Worm (Caenorhabditis elegans) whole organism, L3 larva: ENCODE measurements around the gene C07G3.8.
A peak's percentile ranks its signal among the peaks of the same experiment; 100 is the strongest.

Source experiments
- R02D3.7 ChIP-seq: fragments of 150-350 bp; optimal IDR thresholded peaks from 2 replicates; lab custom pipeline; 2014; ENCODE audit warnings: missing biosample characterization, missing genetic modification characterization
- ZK546.5 ChIP-seq: sonication (generic microtip); optimal IDR thresholded peaks from 2 replicates; lab custom pipeline; 2017; ENCODE audit warnings: missing biosample characterization, missing genetic modification characterization
- aly-2 ChIP-seq: fragments of 150-350 bp; optimal IDR thresholded peaks from 2 replicates; lab custom pipeline; 2014; ENCODE audit warnings: missing biosample characterization, missing genetic modification characterization
- ama-1 ChIP-seq: fragments of 150-350 bp; optimal IDR thresholded peaks from 2 replicates; lab custom pipeline; 2018
- ceh-16 ChIP-seq: sonication (generic microtip); optimal IDR thresholded peaks from 2 replicates; lab custom pipeline; 2017; ENCODE audit warnings: missing biosample characterization, missing genetic modification characterization
- ceh-82 ChIP-seq: fragments of 150-350 bp; optimal IDR thresholded peaks from 2 replicates; lab custom pipeline; 2014; ENCODE audit warnings: missing biosample characterization, missing genetic modification characterization
- ceh-9 ChIP-seq: sonication (generic microtip); optimal IDR thresholded peaks from 2 replicates; lab custom pipeline; 2018; ENCODE audit warnings: missing biosample characterization, missing genetic modification characterization
- daf-12 ChIP-seq: fragments of 150-350 bp; optimal IDR thresholded peaks from 2 replicates; lab custom pipeline; 2014; ENCODE audit warnings: missing biosample characterization, missing genetic modification reagents, missing genetic modification characterization
- elt-1 ChIP-seq: fragments of 150-350 bp; optimal IDR thresholded peaks from 2 replicates; lab custom pipeline; 2014; ENCODE audit warnings: missing biosample characterization, missing genetic modification characterization
- elt-2 ChIP-seq: sonication (generic microtip); optimal IDR thresholded peaks from 2 replicates; lab custom pipeline; 2016; ENCODE audit warnings: missing genetic modification reagents, mild to moderate bottlenecking, missing genetic modification characterization, missing compliant biosample characterization
- elt-3 ChIP-seq, 3 experiments: fragments of 150-350 bp in 1 of 3; sonication (generic microtip) in 2 of 3; optimal IDR thresholded peaks; 2 replicates in 2 of 3; 4 replicates in 1 of 3; lab custom pipeline; 2014 to 2017; ENCODE audit warnings: missing biosample characterization in 3 of 3, missing genetic modification characterization in 3 of 3
- eor-1 ChIP-seq, 2 experiments: fragments of 150-350 bp; optimal IDR thresholded peaks; 2 replicates each; lab custom pipeline; 2014 to 2018; ENCODE audit warnings: missing biosample characterization in 2 of 2, missing genetic modification characterization in 2 of 2
- fkh-10 ChIP-seq: sonication (generic microtip); optimal IDR thresholded peaks from 2 replicates; lab custom pipeline; 2017; ENCODE audit warnings: missing biosample characterization, missing genetic modification reagents, missing genetic modification characterization
- fkh-2 ChIP-seq: fragments of 150-350 bp; optimal IDR thresholded peaks from 2 replicates; lab custom pipeline; 2014; ENCODE audit warnings: missing biosample characterization, missing genetic modification reagents, missing genetic modification characterization
- fos-1 ChIP-seq: fragments of 150-350 bp; optimal IDR thresholded peaks from 2 replicates; lab custom pipeline; 2014; ENCODE audit warnings: missing biosample characterization, missing genetic modification characterization
- hmg-11 ChIP-seq: sonication (generic microtip); optimal IDR thresholded peaks from 2 replicates; lab custom pipeline; 2016; ENCODE audit warnings: missing genetic modification characterization, missing compliant biosample characterization
- lin-15B ChIP-seq: fragments of 150-350 bp; optimal IDR thresholded peaks from 2 replicates; lab custom pipeline; 2014; ENCODE audit warnings: missing biosample characterization, missing genetic modification characterization
- lin-39 ChIP-seq: fragments of 150-350 bp; optimal IDR thresholded peaks from 2 replicates; lab custom pipeline; 2018; ENCODE audit warnings: missing biosample characterization, missing genetic modification reagents, missing genetic modification characterization
- mml-1 ChIP-seq: fragments of 150-350 bp; sonication (generic microtip); optimal IDR thresholded peaks from 3 replicates; lab custom pipeline; 2014; ENCODE audit warnings: missing biosample characterization, missing genetic modification characterization
- nfya-1 ChIP-seq: sonication (generic microtip); optimal IDR thresholded peaks from 2 replicates; lab custom pipeline; 2017; ENCODE audit warnings: missing genetic modification characterization, mild to moderate bottlenecking, missing compliant biosample characterization, antibody characterized with exemption, moderate library complexity; ENCODE audit not compliant: insufficient read depth
- nhr-11 ChIP-seq: fragments of 150-350 bp; optimal IDR thresholded peaks from 2 replicates; lab custom pipeline; 2014; ENCODE audit warnings: missing biosample characterization, missing genetic modification characterization
- nhr-12 ChIP-seq: fragments of 150-350 bp; optimal IDR thresholded peaks from 2 replicates; lab custom pipeline; 2014; ENCODE audit warnings: missing biosample characterization, missing genetic modification characterization
- nhr-23 ChIP-seq: fragments of 150-350 bp; optimal IDR thresholded peaks from 2 replicates; lab custom pipeline; 2014; ENCODE audit warnings: missing biosample characterization, missing genetic modification reagents, missing genetic modification characterization
- nhr-237 ChIP-seq: fragments of 150-350 bp; optimal IDR thresholded peaks from 2 replicates; lab custom pipeline; 2014; ENCODE audit warnings: missing biosample characterization, missing genetic modification characterization
- nhr-25 ChIP-seq: sonication (generic microtip); optimal IDR thresholded peaks from 2 replicates; lab custom pipeline; 2017; ENCODE audit warnings: missing biosample characterization, missing genetic modification characterization
- nhr-28 ChIP-seq: fragments of 150-350 bp; optimal IDR thresholded peaks from 2 replicates; lab custom pipeline; 2014; ENCODE audit warnings: missing biosample characterization, missing genetic modification characterization
- nhr-43 ChIP-seq: sonication (generic microtip); optimal IDR thresholded peaks from 2 replicates; lab custom pipeline; 2016; ENCODE audit warnings: mild to moderate bottlenecking, missing genetic modification characterization, missing compliant biosample characterization; ENCODE audit not compliant: poor library complexity, severe bottlenecking
- nhr-67 ChIP-seq: fragments of 150-350 bp; optimal IDR thresholded peaks from 2 replicates; lab custom pipeline; 2014; ENCODE audit warnings: missing biosample characterization, missing genetic modification characterization
- nhr-77 ChIP-seq: fragments of 150-350 bp; optimal IDR thresholded peaks from 2 replicates; lab custom pipeline; 2014; ENCODE audit warnings: missing biosample characterization, missing genetic modification characterization
- pha-4 ChIP-seq: fragments of 150-350 bp; optimal IDR thresholded peaks from 2 replicates; lab custom pipeline; 2014; ENCODE audit warnings: missing biosample characterization, missing genetic modification reagents, missing genetic modification characterization
- sea-2 ChIP-seq: fragments of 150-350 bp; sonication (generic microtip); optimal IDR thresholded peaks from 4 replicates; lab custom pipeline; 2014; ENCODE audit warnings: missing biosample characterization, missing genetic modification reagents, missing genetic modification characterization
- snpc-4 ChIP-seq: fragments of 150-350 bp; optimal IDR thresholded peaks from 2 replicates; lab custom pipeline; 2014; ENCODE audit warnings: missing biosample characterization, missing genetic modification characterization
- tbx-2 ChIP-seq: sonication (generic microtip); optimal IDR thresholded peaks from 2 replicates; lab custom pipeline; 2016; ENCODE audit warnings: mild to moderate bottlenecking, missing genetic modification characterization, missing compliant biosample characterization
- unc-39 ChIP-seq: sonication (generic microtip); optimal IDR thresholded peaks from 4 replicates; lab custom pipeline; 2017; ENCODE audit warnings: missing biosample characterization, missing genetic modification characterization
- unc-62 ChIP-seq: fragments of 150-350 bp; sonication (generic microtip); optimal IDR thresholded peaks from 4 replicates; lab custom pipeline; 2014; ENCODE audit warnings: missing biosample characterization, missing genetic modification reagents, missing genetic modification characterization
- zag-1 ChIP-seq: fragments of 150-350 bp; optimal IDR thresholded peaks from 2 replicates; lab custom pipeline; 2014; ENCODE audit warnings: missing biosample characterization, missing genetic modification characterization

Gene C07G3.8

DNA sequence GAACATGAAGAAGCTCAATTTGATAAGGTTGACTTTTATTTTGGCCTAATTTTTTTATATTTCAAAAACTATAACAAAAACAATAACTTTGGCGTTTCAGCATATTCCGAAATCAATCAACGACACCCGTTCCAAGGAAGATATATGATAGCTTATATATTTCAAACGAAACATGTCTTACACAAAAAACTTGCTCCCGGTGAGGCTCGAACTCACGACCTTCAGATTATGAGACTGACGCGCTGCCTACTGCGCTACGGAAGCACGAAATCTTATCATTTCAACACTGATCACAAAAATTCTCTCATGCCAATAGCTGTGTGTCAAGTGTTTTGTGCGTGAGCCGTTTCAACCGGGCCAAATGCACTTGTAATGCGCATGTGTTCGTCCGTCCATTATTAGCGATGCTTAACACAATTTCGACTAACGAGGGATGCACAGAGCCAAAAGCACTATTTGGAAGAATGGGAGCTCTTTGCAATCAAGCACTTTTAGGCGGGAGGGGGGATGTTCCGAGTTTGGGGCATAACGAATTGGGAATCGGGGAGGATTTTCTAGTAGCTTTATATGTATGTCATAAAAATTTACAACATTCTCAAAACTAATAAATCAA lies 46.7 kb downstream of the C07G3.8 start:
- no peak for TF ChIP-seq nhr-23 (tag; lab: Kevin White, UChicago)
- TF ChIP-seq nhr-11 (tag; lab: Kevin White, UChicago), result no peak
- TF ChIP-seq nhr-77 (tag; lab: Kevin White, UChicago), result no peak
- no peak for TF ChIP-seq eor-1 (tag; optimal IDR thresholded peaks at IDR 0.05; lab: Kevin White, UChicago)
- no peak for TF ChIP-seq nhr-67 (tag; lab: Kevin White, UChicago)
- TF ChIP-seq unc-39 (tag; lab: Kevin White, UChicago), result no peak
- TF ChIP-seq fkh-10 (GFP tag; lab: Kevin White, UChicago), result no peak
- TF ChIP-seq nfya-1 (tag; lab: Kevin White, UChicago), result no peak
- TF ChIP-seq nhr-43 (tag; lab: Kevin White, UChicago), result no peak

DNA sequence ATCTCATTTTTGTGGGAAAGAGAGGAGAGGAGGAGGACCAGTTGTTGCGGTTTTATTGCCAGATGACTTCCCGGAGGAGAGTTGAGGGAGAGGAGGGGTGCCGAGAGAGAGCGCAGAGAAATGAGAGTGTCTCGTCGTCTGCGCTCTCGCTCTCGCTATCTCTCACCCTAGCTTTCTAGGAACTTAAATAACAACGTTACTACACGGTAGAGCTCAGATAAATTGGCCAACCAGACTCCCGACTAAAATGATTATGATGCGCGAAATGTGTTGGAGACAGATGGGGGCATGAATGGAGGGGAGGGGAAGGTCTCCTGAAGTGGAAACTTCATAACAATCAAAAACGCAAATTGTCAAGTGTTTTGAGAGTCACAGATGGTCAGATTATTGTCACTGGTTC lies 47.3 kb downstream of the C07G3.8 start:
- no peak for TF ChIP-seq nfya-1 (tag; lab: Kevin White, UChicago)
- TF ChIP-seq lin-39 (tag; lab: Kevin White, UChicago), result peak; percentile 22

DNA sequence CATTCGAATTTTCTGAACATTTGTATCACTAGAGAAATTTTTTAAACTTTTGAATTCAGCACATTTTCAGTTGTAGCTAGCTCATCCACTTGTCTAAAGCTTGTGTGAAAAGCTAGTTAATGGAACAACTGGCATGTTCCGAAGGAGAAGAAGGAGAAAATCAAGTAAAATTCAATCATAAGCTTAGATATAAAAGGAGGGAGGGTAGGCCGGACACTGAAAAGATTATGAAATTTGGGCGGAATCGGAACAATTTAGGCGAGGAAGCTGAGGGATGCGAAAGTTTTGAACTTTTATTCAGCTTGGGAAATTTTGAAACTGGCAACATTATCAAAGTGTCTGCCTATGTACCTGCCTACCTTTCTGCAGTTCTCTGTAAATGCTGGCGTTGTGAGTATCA lies 49.4 kb downstream of the C07G3.8 start:
- peak; percentile 70 for TF ChIP-seq fkh-10 (GFP tag; lab: Kevin White, UChicago)
- no peak for TF ChIP-seq elt-2
- no peak for TF ChIP-seq snpc-4 (tag; lab: Kevin White, UChicago)
- no peak for TF ChIP-seq pha-4

DNA sequence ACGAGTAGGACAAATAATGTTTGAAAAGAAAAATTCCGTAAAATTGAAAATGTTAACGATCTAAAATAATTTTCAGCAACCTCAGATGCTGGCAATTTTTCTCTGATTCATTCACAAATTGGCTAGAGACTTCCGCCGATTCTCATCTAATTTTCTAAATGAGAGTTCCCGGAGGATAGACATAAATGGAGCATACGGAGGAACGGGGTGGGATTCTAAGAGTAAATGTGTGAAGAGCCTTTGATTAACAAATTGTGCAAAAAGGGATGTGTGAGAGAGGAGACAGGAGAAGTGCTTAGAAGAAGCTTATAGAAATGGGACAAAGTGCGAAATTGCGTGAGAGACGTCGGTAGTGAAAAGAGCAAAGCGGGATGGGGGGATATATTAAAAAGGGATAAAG lies 50.3 kb downstream of the C07G3.8 start:
- no peak for TF ChIP-seq lin-15B (tag; lab: Kevin White, UChicago)
- no peak for TF ChIP-seq nhr-28 (tag; lab: Kevin White, UChicago)
- TF ChIP-seq nfya-1 (tag; lab: Kevin White, UChicago), result no peak
- TF ChIP-seq daf-12, result no peak
- TF ChIP-seq mml-1 (tag; lab: Kevin White, UChicago), result no peak
- TF ChIP-seq elt-3 (tag; optimal IDR thresholded peaks at IDR 0.05; lab: Kevin White, UChicago), result no peak
- TF ChIP-seq eor-1 (tag; optimal IDR thresholded peaks at IDR 0.05; lab: Kevin White, UChicago), result no peak
- TF ChIP-seq ama-1, result no peak
- TF ChIP-seq ceh-16 (tag; lab: Kevin White, UChicago), result no peak
- no peak for TF ChIP-seq nhr-237
- TF ChIP-seq hmg-11, result no peak
- no peak for TF ChIP-seq ZK546.5
- no peak for TF ChIP-seq nhr-67 (tag; lab: Kevin White, UChicago)
- no peak for TF ChIP-seq ceh-9 (tag; lab: Kevin White, UChicago)
- TF ChIP-seq unc-39 (tag; lab: Kevin White, UChicago), result no peak
- TF ChIP-seq lin-39 (tag; lab: Kevin White, UChicago), result no peak
- TF ChIP-seq unc-62 (GFP tag; lab: Kevin White, UChicago), result no peak
- TF ChIP-seq nhr-43 (tag; lab: Kevin White, UChicago), result no peak
- TF ChIP-seq ceh-82 (tag; lab: Kevin White, UChicago), result no peak

DNA sequence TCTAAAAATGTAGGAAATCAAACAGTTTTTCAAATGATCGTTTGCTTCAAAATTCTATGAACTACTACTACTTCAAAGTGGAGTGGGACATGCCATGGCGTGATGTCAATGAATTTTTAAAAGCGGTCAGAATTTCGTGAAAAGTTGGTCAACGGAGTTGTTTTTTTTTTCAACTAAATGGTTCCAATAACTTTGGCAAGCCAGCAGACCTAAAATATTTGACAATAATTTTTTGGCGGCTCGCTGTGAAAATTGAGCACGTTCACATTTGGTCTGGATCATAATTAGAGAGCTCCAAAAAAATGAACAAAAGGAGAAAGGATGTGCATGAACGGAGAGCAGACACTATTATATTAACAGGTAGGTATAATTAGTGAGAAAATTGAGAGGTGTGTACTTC lies 51.6 kb downstream of the C07G3.8 start:
- TF ChIP-seq nhr-77 (tag; lab: Kevin White, UChicago), result no peak
- no peak for TF ChIP-seq R02D3.7 (tag; lab: Kevin White, UChicago)
- no peak for TF ChIP-seq nhr-12 (tag; lab: Kevin White, UChicago)
- no peak for TF ChIP-seq nhr-43 (tag; lab: Kevin White, UChicago)
- TF ChIP-seq aly-2, result no peak
- TF ChIP-seq nhr-25 (tag; lab: Kevin White, UChicago), result no peak
- TF ChIP-seq nhr-237, result no peak
- TF ChIP-seq ama-1, result no peak
- TF ChIP-seq fkh-10 (GFP tag; lab: Kevin White, UChicago), result no peak
- TF ChIP-seq elt-1 (tag; lab: Kevin White, UChicago), result no peak
- TF ChIP-seq nhr-28 (tag; lab: Kevin White, UChicago), result no peak

DNA sequence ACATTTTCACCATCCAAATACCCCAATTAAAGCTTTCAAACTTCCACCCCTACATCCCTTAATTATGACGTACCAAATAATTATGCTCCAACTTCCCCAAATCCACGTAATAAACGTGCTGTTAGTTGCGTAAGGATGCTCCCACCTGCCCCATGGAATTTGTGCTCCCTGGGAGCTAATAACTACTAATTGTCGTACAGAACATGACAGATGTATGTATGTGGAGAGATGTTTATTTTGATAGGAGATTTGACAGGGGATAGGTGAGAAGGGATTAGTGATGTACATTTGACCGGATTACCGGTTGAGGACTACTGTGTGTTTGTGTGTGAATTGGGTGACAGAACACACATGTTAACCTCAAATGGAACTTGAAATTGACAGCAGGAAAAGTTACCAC lies 52.1 kb downstream of the C07G3.8 start:
- TF ChIP-seq nhr-43 (tag; lab: Kevin White, UChicago) (no peak), eor-1 (tag; optimal IDR thresholded peaks at IDR 0.05; lab: Kevin White, UChicago) (no peak), lin-15B (tag; lab: Kevin White, UChicago) (no peak), sea-2 (no peak), fkh-2 (tag; lab: Kevin White, UChicago) (no peak), fkh-10 (GFP tag; lab: Kevin White, UChicago) (no peak), zag-1 (no peak), snpc-4 (tag; lab: Kevin White, UChicago) (no peak), hmg-11 (no peak), fos-1 (tag; lab: Kevin White, UChicago) (no peak), tbx-2 (no peak), nhr-237 (no peak), nhr-28 (tag; lab: Kevin White, UChicago) (no peak), ZK546.5 (no peak)
